Worm (Caenorhabditis elegans) whole organism, L1 larva: ENCODE measurements around the gene epic-1.

Experiments used
- ama-1 ChIP-seq: fragments of 150-350 bp; optimal IDR thresholded peaks from 2 replicates; lab custom pipeline; 2014
- ceh-90 ChIP-seq: sonication (generic microtip); optimal IDR thresholded peaks from 2 replicates; lab custom pipeline; 2016; ENCODE audit warnings: missing genetic modification characterization, missing compliant biosample characterization
- fkh-10 ChIP-seq: sonication (generic microtip); optimal IDR thresholded peaks from 2 replicates; lab custom pipeline; 2017; ENCODE audit warnings: missing biosample characterization, missing genetic modification reagents, missing genetic modification characterization
- mdl-1 ChIP-seq, 2 experiments: fragments of 150-350 bp; optimal IDR thresholded peaks; 2 replicates each; lab custom pipeline; 2014 to 2017; ENCODE audit warnings: missing biosample characterization in 2 of 2, missing genetic modification characterization in 2 of 2, inconsistent platforms in 1 of 2
- mep-1 ChIP-seq: fragments of 150-350 bp; optimal IDR thresholded peaks from 2 replicates; lab custom pipeline; 2014; ENCODE audit warnings: missing biosample characterization, missing genetic modification characterization
- nhr-11 ChIP-seq: fragments of 150-350 bp; optimal IDR thresholded peaks from 2 replicates; lab custom pipeline; 2014; ENCODE audit warnings: missing biosample characterization, missing genetic modification characterization
- nhr-77 ChIP-seq: fragments of 150-350 bp; optimal IDR thresholded peaks from 2 replicates; lab custom pipeline; 2014; ENCODE audit warnings: missing biosample characterization, missing genetic modification characterization
- rnt-1 ChIP-seq: sonication (generic microtip); optimal IDR thresholded peaks from 2 replicates; lab custom pipeline; 2016; ENCODE audit warnings: mild to moderate bottlenecking, missing genetic modification characterization, moderate library complexity, missing compliant biosample characterization
- skn-1 ChIP-seq: fragments of 150-350 bp; optimal IDR thresholded peaks from 2 replicates; lab custom pipeline; 2014; ENCODE audit warnings: missing biosample characterization, missing genetic modification characterization
- snu-23 ChIP-seq: sonication (generic microtip); optimal IDR thresholded peaks from 2 replicates; lab custom pipeline; 2016; ENCODE audit warnings: missing genetic modification characterization, missing compliant biosample characterization
- zag-1 ChIP-seq: fragments of 150-350 bp; optimal IDR thresholded peaks from 2 replicates; lab custom pipeline; 2014; ENCODE audit warnings: missing biosample characterization, missing genetic modification characterization

DNA sequence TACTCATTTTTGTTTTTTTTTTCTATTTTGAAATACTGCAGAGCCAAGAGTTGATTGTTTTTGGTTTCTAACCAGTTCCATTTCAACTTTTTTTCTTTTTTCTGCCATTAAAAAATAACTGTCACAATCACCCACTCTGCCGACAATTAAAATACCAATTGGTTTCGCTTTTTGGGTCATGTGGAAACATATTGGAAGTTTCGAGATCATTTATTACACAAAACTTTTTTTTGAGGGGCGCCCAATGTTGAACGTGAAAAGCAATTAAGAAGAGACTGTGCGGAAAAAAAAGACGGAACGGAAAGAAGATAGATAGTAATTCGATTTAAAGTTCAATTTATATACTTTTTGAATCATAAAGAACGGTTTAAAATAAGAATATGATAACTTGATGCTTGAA lies 2.3 kb upstream of the epic-1 start:
- TF ChIP-seq nhr-11 (tag; lab: Kevin White, UChicago): no peak
- no peak for TF ChIP-seq ama-1 (lab: Kevin White, UChicago)
- TF ChIP-seq mdl-1 (tag; optimal IDR thresholded peaks at IDR 0.05; lab: Kevin White, UChicago): no peak
- TF ChIP-seq snu-23: no peak
- TF ChIP-seq ceh-90: no peak
- no peak for TF ChIP-seq zag-1 (tag; lab: Kevin White, UChicago)
- no peak for TF ChIP-seq rnt-1
- no peak for TF ChIP-seq nhr-77 (tag; lab: Kevin White, UChicago)
- TF ChIP-seq fkh-10: no peak
- no peak for TF ChIP-seq mep-1
- no peak for TF ChIP-seq skn-1
